Worm (Caenorhabditis elegans) whole organism, young adult: Measurements from ENCODE around the gene F26G1.2.

Experiments used
- D2030.7 ChIP-seq: fragments of 200-800 bp; sonication (Bioruptor generic); IDR thresholded peaks from 2 replicates; pipeline ENCODE4 v1.3.6; 2022; ENCODE audit warnings: missing genetic modification reagents, missing genetic modification characterization, missing compliant biosample characterization
- ama-1 ChIP-seq, 3 experiments: fragments of 150-350 bp in 1 of 3; sonication (generic microtip) in 2 of 3; optimal IDR thresholded peaks; 2 replicates each; lab custom pipeline; 2014 to 2018; ENCODE audit warnings: missing biosample characterization in 2 of 3, missing genetic modification characterization in 2 of 3, missing genetic modification reagents in 2 of 3
- attf-6 ChIP-seq: fragments of 200-800 bp; sonication (Bioruptor generic); IDR thresholded peaks from 2 replicates; pipeline ENCODE4 v1.3.6; 2022; ENCODE audit warnings: missing genetic modification reagents, missing genetic modification characterization, missing compliant biosample characterization
- cebp-1 ChIP-seq, 2 experiments: fragments of 200-800 bp in 1 of 2; sonication (Bioruptor generic) in 1 of 2; sonication (generic microtip) in 1 of 2; IDR thresholded peaks in 1 of 2; optimal IDR thresholded peaks in 1 of 2; 2 replicates each; pipeline versions ENCODE4 v1.3.6 to Lab custom; 2017 to 2022; ENCODE audit warnings: missing compliant biosample characterization in 2 of 2, missing genetic modification characterization in 2 of 2, mild to moderate bottlenecking in 1 of 2, missing genetic modification reagents in 1 of 2, moderate library complexity in 1 of 2
- cebp-2 ChIP-seq: fragments of 200-800 bp; sonication (Bioruptor generic); IDR thresholded peaks from 2 replicates; pipeline ENCODE4 v1.3.6; 2022; ENCODE audit warnings: missing genetic modification characterization, missing compliant biosample characterization
- chd-7 ChIP-seq: sonication (generic microtip); optimal IDR thresholded peaks from 2 replicates; lab custom pipeline; 2016; ENCODE audit warnings: mild to moderate bottlenecking, missing genetic modification characterization, moderate library complexity, missing compliant biosample characterization
- hmg-1.2 ChIP-seq: fragments of 200-800 bp; sonication (Bioruptor generic); IDR thresholded peaks from 2 replicates; pipeline ENCODE4 v1.3.6; 2022; ENCODE audit warnings: missing genetic modification reagents, missing genetic modification characterization, missing compliant biosample characterization
- lag-1 ChIP-seq: fragments of 200-800 bp; sonication (Bioruptor generic); IDR thresholded peaks from 2 replicates; pipeline ENCODE4 v1.3.6; 2022; ENCODE audit warnings: missing genetic modification reagents, missing genetic modification characterization, missing compliant biosample characterization
- mel-28 ChIP-seq: sonication (generic microtip); optimal IDR thresholded peaks from 2 replicates; lab custom pipeline; 2016; ENCODE audit warnings: borderline replicate concordance, mild to moderate bottlenecking, missing genetic modification characterization, missing compliant biosample characterization
- mxl-1 ChIP-seq: sonication (generic microtip); optimal IDR thresholded peaks from 2 replicates; lab custom pipeline; 2016; ENCODE audit warnings: missing genetic modification characterization, missing compliant biosample characterization
- snpc-4 ChIP-seq, 5 experiments: fragments of 150-350 bp in 1 of 5; sonication (generic microtip) in 4 of 5; optimal IDR thresholded peaks; 2 replicates each; lab custom pipeline; 2014 to 2018; ENCODE audit warnings: missing genetic modification characterization in 5 of 5, missing biosample characterization in 3 of 5, antibody characterized with exemption in 2 of 5, mild to moderate bottlenecking in 2 of 5, missing compliant biosample characterization in 2 of 5, missing genotype in 2 of 5, moderate library complexity in 2 of 5, missing genetic modification reagents in 1 of 5
- sptf-2 ChIP-seq: fragments of 200-800 bp; sonication (Bioruptor generic); optimal IDR thresholded peaks from 2 replicates; lab custom pipeline; 2018; ENCODE audit warnings: mild to moderate bottlenecking, missing genetic modification characterization, missing compliant biosample characterization
- unc-62 ChIP-seq: fragments of 150-350 bp; optimal IDR thresholded peaks from 2 replicates; lab custom pipeline; 2014; ENCODE audit warnings: missing biosample characterization, missing genetic modification reagents, missing genetic modification characterization
- ztf-22 ChIP-seq: fragments of 200-800 bp; sonication (Bioruptor generic); optimal IDR thresholded peaks from 2 replicates; lab custom pipeline; 2018; ENCODE audit warnings: mild to moderate bottlenecking, missing genetic modification characterization, moderate library complexity, missing compliant biosample characterization

- no peak for TF ChIP-seq lag-1 (GFP tag; lab: Robert Waterston, UW)
- no peak for TF ChIP-seq cebp-1 (GFP tag; IDR thresholded peaks at IDR 0.05; lab: Robert Waterston, UW)
- TF ChIP-seq cebp-1 (tag; optimal IDR thresholded peaks at IDR 0.05; lab: Kevin White, UChicago) = peak; percentile 0
- no peak for TF ChIP-seq chd-7 (tag; lab: Kevin White, UChicago)
- TF ChIP-seq hmg-1.2 (GFP tag; lab: Robert Waterston, UW) = 0 out of 2 replicates have a peak, but pooled peaks have one; percentile 7
- TF ChIP-seq attf-6 (GFP tag; lab: Robert Waterston, UW) = no peak
- no peak for TF ChIP-seq D2030.7 (GFP tag; lab: Robert Waterston, UW)
- no peak for TF ChIP-seq mel-28 (tag; lab: Kevin White, UChicago)
- no peak for TF ChIP-seq unc-62 (GFP tag; lab: Kevin White, UChicago)
- TF ChIP-seq mxl-1 (tag; lab: Kevin White, UChicago) = no peak
- TF ChIP-seq ama-1 (optimal IDR thresholded peaks at IDR 0.05; lab: Kevin White, UChicago) = peak; percentile 49
- no peak for TF ChIP-seq ama-1 (GFP tag; optimal IDR thresholded peaks at IDR 0.05; lab: Kevin White, UChicago)
- no peak for TF ChIP-seq ztf-22 (GFP tag; lab: Kevin White, UChicago)
- TF ChIP-seq sptf-2 (GFP tag; lab: Kevin White, UChicago) = no peak
- no peak for TF ChIP-seq snpc-4 (GFP tag; optimal IDR thresholded peaks at IDR 0.05; lab: Kevin White, UChicago)
- TF ChIP-seq snpc-4 (tag; optimal IDR thresholded peaks at IDR 0.05; lab: Kevin White, UChicago) = no peak
- no peak for TF ChIP-seq cebp-2
Observed at ce11 chrII:4741527-4742187, 21.2 kb upstream of the F26G1.2 start, which contains the start of gene acs-11.
